Fruit fly (Drosophila melanogaster) whole organism, embryonic: ENCODE data around the gene CG8892.

ENCODE experiments used
- Aef1 ChIP-seq: fragments of 200-800 bp; sonication (Bioruptor generic); IDR thresholded peaks from 3 replicates; pipeline ENCODE4 v1.3.6; 2022; ENCODE audit warnings: missing biosample characterization, missing genetic modification characterization
- Asciz ChIP-seq: fragments of 200-800 bp; sonication (Bioruptor generic); optimal IDR thresholded peaks from 2 replicates; lab custom pipeline; 2017; ENCODE audit warnings: missing biosample characterization, mild to moderate bottlenecking, missing genetic modification characterization, missing genetic modification reagents
- CG10959 ChIP-seq: fragments of 200-800 bp; sonication (Bioruptor generic); IDR thresholded peaks from 2 replicates; pipeline ENCODE4 v1.3.6; 2022; ENCODE audit warnings: missing biosample characterization, missing genetic modification characterization
- CG10979 ChIP-seq: fragments of 200-800 bp; sonication (Bioruptor generic); optimal IDR thresholded peaks from 2 replicates; lab custom pipeline; 2018; ENCODE audit warnings: missing biosample characterization, mild to moderate bottlenecking, missing genetic modification characterization, moderate library complexity
- CG8359 ChIP-seq: fragments of 200-800 bp; sonication (Bioruptor generic); optimal IDR thresholded peaks from 2 replicates; lab custom pipeline; 2017; ENCODE audit warnings: missing biosample characterization, mild to moderate bottlenecking, missing genetic modification characterization, borderline replicate concordance
- Sox102F ChIP-seq: fragments of 200-800 bp; sonication (Bioruptor generic); optimal IDR thresholded peaks from 2 replicates; lab custom pipeline; 2018; ENCODE audit warnings: missing biosample characterization, mild to moderate bottlenecking, missing genetic modification characterization, moderate library complexity
- dati ChIP-seq: fragments of 200-800 bp; sonication (Bioruptor generic); IDR thresholded peaks from 2 replicates; pipeline ENCODE4 v1.3.6; 2022; ENCODE audit warnings: missing biosample characterization, missing genetic modification characterization
- sob ChIP-seq: fragments of 200-800 bp; sonication (Bioruptor generic); IDR thresholded peaks from 2 replicates; pipeline ENCODE4 v1.3.6; 2022; ENCODE audit warnings: missing biosample characterization, missing genetic modification characterization

DNA sequence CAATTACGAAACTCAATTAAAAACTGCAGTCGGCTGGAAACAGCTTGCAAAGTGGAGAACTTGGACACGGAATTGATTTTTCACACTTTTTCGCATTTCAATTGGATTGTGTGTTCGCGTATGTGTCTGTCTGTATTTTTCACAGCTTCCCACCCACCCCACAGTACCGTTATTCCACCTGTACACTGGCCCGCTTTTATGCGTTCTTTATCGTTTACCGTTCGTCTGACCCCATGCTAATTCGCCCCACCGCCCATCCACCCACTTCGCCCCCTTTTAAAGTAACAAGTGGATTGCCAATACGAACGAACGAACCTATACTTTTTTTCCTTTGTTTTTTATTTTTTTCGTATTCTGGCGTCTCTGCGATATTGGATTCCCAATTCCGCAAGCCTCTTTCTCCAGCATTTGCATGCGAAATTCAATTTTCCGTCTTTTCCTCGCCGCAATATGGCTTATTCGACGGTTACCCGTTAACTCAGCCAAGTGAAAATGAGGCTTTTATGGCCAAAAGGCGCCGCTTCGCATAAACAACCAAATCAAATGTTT, 780 bp upstream of the CG8892 start:
- TF ChIP-seq Aef1 (GFP tag; lab: Robert Waterston, UW) (no peak), Sox102F (GFP tag; lab: Kevin White, UChicago) (no peak), Asciz (GFP tag; lab: Kevin White, UChicago) (no peak), sob (GFP tag; lab: Robert Waterston, UW) (no peak), CG10959 (GFP tag; lab: Robert Waterston, UW) (no peak), CG8359 (GFP tag; lab: Kevin White, UChicago) (no peak), dati (GFP tag; lab: Robert Waterston, UW) (no peak), CG10979 (tag; lab: Kevin White, UChicago) (no peak)
